Worm (Caenorhabditis elegans) whole organism, L3 larva: ENCODE data around the gene C18D11.7.

Experiments used
- ZK546.5 ChIP-seq: sonication (generic microtip); optimal IDR thresholded peaks from 2 replicates; lab custom pipeline; 2017; ENCODE audit warnings: missing biosample characterization, missing genetic modification characterization
- aly-2 ChIP-seq: fragments of 150-350 bp; optimal IDR thresholded peaks from 2 replicates; lab custom pipeline; 2014; ENCODE audit warnings: missing biosample characterization, missing genetic modification characterization
- ama-1 ChIP-seq: fragments of 150-350 bp; optimal IDR thresholded peaks from 2 replicates; lab custom pipeline; 2018
- ceh-28 ChIP-seq: fragments of 150-350 bp; optimal IDR thresholded peaks from 2 replicates; lab custom pipeline; 2014; ENCODE audit warnings: missing biosample characterization, missing genetic modification reagents, missing genetic modification characterization
- ceh-82 ChIP-seq: fragments of 150-350 bp; optimal IDR thresholded peaks from 2 replicates; lab custom pipeline; 2014; ENCODE audit warnings: missing biosample characterization, missing genetic modification characterization
- ceh-9 ChIP-seq: sonication (generic microtip); optimal IDR thresholded peaks from 2 replicates; lab custom pipeline; 2018; ENCODE audit warnings: missing biosample characterization, missing genetic modification characterization
- egl-27 ChIP-seq: sonication (generic microtip); optimal IDR thresholded peaks from 4 replicates; lab custom pipeline; 2017; ENCODE audit warnings: missing biosample characterization, missing genetic modification reagents, missing genetic modification characterization
- egl-5 ChIP-seq: fragments of 150-350 bp; optimal IDR thresholded peaks from 2 replicates; lab custom pipeline; 2017; ENCODE audit warnings: missing biosample characterization, missing genetic modification reagents, missing genetic modification characterization, inconsistent platforms
- elt-2 ChIP-seq: sonication (generic microtip); optimal IDR thresholded peaks from 2 replicates; lab custom pipeline; 2016; ENCODE audit warnings: missing genetic modification reagents, mild to moderate bottlenecking, missing genetic modification characterization, missing compliant biosample characterization
- elt-3 ChIP-seq, 3 experiments: fragments of 150-350 bp in 1 of 3; sonication (generic microtip) in 2 of 3; optimal IDR thresholded peaks; 2 replicates in 2 of 3; 4 replicates in 1 of 3; lab custom pipeline; 2014 to 2017; ENCODE audit warnings: missing biosample characterization in 3 of 3, missing genetic modification characterization in 3 of 3
- eor-1 ChIP-seq, 2 experiments: fragments of 150-350 bp; optimal IDR thresholded peaks; 2 replicates each; lab custom pipeline; 2014 to 2018; ENCODE audit warnings: missing biosample characterization in 2 of 2, missing genetic modification characterization in 2 of 2
- fkh-10 ChIP-seq: sonication (generic microtip); optimal IDR thresholded peaks from 2 replicates; lab custom pipeline; 2017; ENCODE audit warnings: missing biosample characterization, missing genetic modification reagents, missing genetic modification characterization
- fkh-2 ChIP-seq: fragments of 150-350 bp; optimal IDR thresholded peaks from 2 replicates; lab custom pipeline; 2014; ENCODE audit warnings: missing biosample characterization, missing genetic modification reagents, missing genetic modification characterization
- hmg-11 ChIP-seq: sonication (generic microtip); optimal IDR thresholded peaks from 2 replicates; lab custom pipeline; 2016; ENCODE audit warnings: missing genetic modification characterization, missing compliant biosample characterization
- lin-15B ChIP-seq: fragments of 150-350 bp; optimal IDR thresholded peaks from 2 replicates; lab custom pipeline; 2014; ENCODE audit warnings: missing biosample characterization, missing genetic modification characterization
- lin-39 ChIP-seq: fragments of 150-350 bp; optimal IDR thresholded peaks from 2 replicates; lab custom pipeline; 2018; ENCODE audit warnings: missing biosample characterization, missing genetic modification reagents, missing genetic modification characterization
- lsy-12 ChIP-seq: sonication (generic microtip); optimal IDR thresholded peaks from 2 replicates; lab custom pipeline; 2016; ENCODE audit warnings: mild to moderate bottlenecking, missing genetic modification characterization, missing compliant biosample characterization
- mdl-1 ChIP-seq: fragments of 150-350 bp; optimal IDR thresholded peaks from 2 replicates; lab custom pipeline; 2014; ENCODE audit warnings: missing biosample characterization, missing genetic modification characterization
- mml-1 ChIP-seq: fragments of 150-350 bp; sonication (generic microtip); optimal IDR thresholded peaks from 3 replicates; lab custom pipeline; 2014; ENCODE audit warnings: missing biosample characterization, missing genetic modification characterization
- nfya-1 ChIP-seq: sonication (generic microtip); optimal IDR thresholded peaks from 2 replicates; lab custom pipeline; 2017; ENCODE audit warnings: missing genetic modification characterization, mild to moderate bottlenecking, missing compliant biosample characterization, antibody characterized with exemption, moderate library complexity; ENCODE audit not compliant: insufficient read depth
- nhr-12 ChIP-seq: fragments of 150-350 bp; optimal IDR thresholded peaks from 2 replicates; lab custom pipeline; 2014; ENCODE audit warnings: missing biosample characterization, missing genetic modification characterization
- nhr-28 ChIP-seq: fragments of 150-350 bp; optimal IDR thresholded peaks from 2 replicates; lab custom pipeline; 2014; ENCODE audit warnings: missing biosample characterization, missing genetic modification characterization
- nhr-67 ChIP-seq: fragments of 150-350 bp; optimal IDR thresholded peaks from 2 replicates; lab custom pipeline; 2014; ENCODE audit warnings: missing biosample characterization, missing genetic modification characterization
- nhr-76 ChIP-seq: fragments of 150-350 bp; sonication (generic microtip); optimal IDR thresholded peaks from 5 replicates; lab custom pipeline; 2014; ENCODE audit warnings: missing biosample characterization, missing genetic modification characterization
- nhr-77 ChIP-seq: fragments of 150-350 bp; optimal IDR thresholded peaks from 2 replicates; lab custom pipeline; 2014; ENCODE audit warnings: missing biosample characterization, missing genetic modification characterization
- pha-4 ChIP-seq: fragments of 150-350 bp; optimal IDR thresholded peaks from 2 replicates; lab custom pipeline; 2014; ENCODE audit warnings: missing biosample characterization, missing genetic modification reagents, missing genetic modification characterization
- pqm-1 ChIP-seq: fragments of 150-350 bp; optimal IDR thresholded peaks from 2 replicates; lab custom pipeline; 2017; ENCODE audit warnings: missing biosample characterization, missing genetic modification characterization, inconsistent platforms
- sea-2 ChIP-seq: fragments of 150-350 bp; sonication (generic microtip); optimal IDR thresholded peaks from 4 replicates; lab custom pipeline; 2014; ENCODE audit warnings: missing biosample characterization, missing genetic modification reagents, missing genetic modification characterization
- skn-1 ChIP-seq: fragments of 150-350 bp; optimal IDR thresholded peaks from 2 replicates; lab custom pipeline; 2014; ENCODE audit warnings: missing biosample characterization, missing genetic modification characterization
- snpc-4 ChIP-seq: fragments of 150-350 bp; optimal IDR thresholded peaks from 2 replicates; lab custom pipeline; 2014; ENCODE audit warnings: missing biosample characterization, missing genetic modification characterization
- tbx-2 ChIP-seq: sonication (generic microtip); optimal IDR thresholded peaks from 2 replicates; lab custom pipeline; 2016; ENCODE audit warnings: mild to moderate bottlenecking, missing genetic modification characterization, missing compliant biosample characterization
- zag-1 ChIP-seq: fragments of 150-350 bp; optimal IDR thresholded peaks from 2 replicates; lab custom pipeline; 2014; ENCODE audit warnings: missing biosample characterization, missing genetic modification characterization

C18D11.7 gene

DNA sequence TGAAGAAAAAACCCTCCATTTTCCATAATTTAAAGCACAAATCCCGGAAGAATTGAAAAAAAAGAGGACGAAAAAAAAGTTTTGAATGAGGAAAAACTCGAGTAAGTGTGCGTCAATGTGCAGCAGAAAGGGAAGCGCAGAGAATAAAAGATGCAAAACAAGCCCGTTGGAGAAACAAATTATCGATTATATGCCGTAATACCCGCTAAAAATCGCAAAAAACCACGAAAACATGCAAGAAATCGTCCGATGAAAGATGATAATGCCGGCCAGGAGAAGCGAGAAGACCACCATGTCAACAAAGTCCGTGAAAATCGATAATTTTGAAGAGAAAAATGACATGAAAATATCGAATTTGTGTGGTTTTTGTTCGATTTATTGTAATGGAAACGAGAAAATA lies 40.4 kb upstream of the C18D11.7 start:
- TF ChIP-seq ceh-28 (tag; lab: Kevin White, UChicago) = peak; percentile 61
- TF ChIP-seq nfya-1 (tag; lab: Kevin White, UChicago) = peak; percentile 45
- TF ChIP-seq fkh-10 (GFP tag; lab: Kevin White, UChicago) = no peak
- TF ChIP-seq, all 47 proteins: peak for 2

DNA sequence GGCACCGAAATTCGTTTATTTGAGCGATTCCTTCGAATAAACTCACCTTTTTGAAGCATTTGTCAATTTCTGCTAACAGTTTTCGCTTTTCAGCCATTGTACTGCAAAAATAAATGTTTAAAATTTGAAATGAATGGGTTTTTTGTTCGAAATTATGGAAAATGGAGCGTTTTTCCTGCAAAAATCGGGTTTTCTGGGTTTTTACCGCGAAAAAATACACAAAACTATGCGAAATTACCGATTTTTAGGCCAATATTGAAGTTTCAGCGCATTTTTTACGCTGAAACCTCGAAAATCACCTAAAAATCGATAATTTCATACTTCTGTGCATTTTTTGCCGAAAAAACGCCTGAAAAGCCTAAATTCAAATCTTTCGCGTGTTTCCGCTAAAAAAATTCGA lies 39.8 kb upstream of the C18D11.7 start, which contains the start of gene ntl-3:
TSS of gene ntl-3 (minus strand) at position 101 of the 400 bp plus-strand sequence.
- TF ChIP-seq pqm-1 (tag; lab: Kevin White, UChicago) (no peak), lin-15B (tag; lab: Kevin White, UChicago) (no peak), elt-3 (tag; optimal IDR thresholded peaks at IDR 0.05; lab: Kevin White, UChicago) (no peak), eor-1 (tag; optimal IDR thresholded peaks at IDR 0.05; lab: Kevin White, UChicago) (no peak), nhr-28 (tag; lab: Kevin White, UChicago) (no peak), fkh-2 (tag; lab: Kevin White, UChicago) (no peak), mml-1 (tag; lab: Kevin White, UChicago) (no peak), ceh-28 (tag; lab: Kevin White, UChicago) (no peak)
- TF ChIP-seq, all 47 proteins: peak for 0

DNA sequence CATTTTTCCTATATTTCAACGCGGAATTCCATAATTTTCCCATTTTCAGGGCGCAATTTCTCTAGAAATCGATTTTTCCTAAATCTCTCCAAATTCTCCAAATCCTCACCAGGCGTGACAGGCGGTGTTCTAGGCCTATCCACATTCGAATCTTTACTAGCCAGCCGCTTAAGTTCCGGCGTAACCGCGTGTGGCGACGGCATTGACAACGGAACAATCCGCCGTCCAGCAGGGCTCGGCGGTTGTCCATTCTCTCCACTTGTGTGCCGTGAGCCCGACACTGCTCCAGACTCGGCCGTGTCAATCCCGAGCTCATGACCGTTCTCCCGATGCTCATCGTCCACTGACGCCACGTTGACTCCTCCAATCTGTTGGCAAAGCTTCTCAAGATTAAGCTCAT lies 36.4 kb upstream of the C18D11.7 start:
- TF ChIP-seq nfya-1 (tag; lab: Kevin White, UChicago) = no peak
- no peak for TF ChIP-seq nhr-67
- TF ChIP-seq skn-1 (tag; lab: Kevin White, UChicago) = no peak
- TF ChIP-seq mml-1 (tag; lab: Kevin White, UChicago) = no peak
- TF ChIP-seq ZK546.5 (tag; lab: Kevin White, UChicago) = no peak
- no peak for TF ChIP-seq tbx-2
- no peak for TF ChIP-seq hmg-11 (tag; lab: Kevin White, UChicago)
- no peak for TF ChIP-seq ceh-9
- TF ChIP-seq aly-2 = no peak
- no peak for TF ChIP-seq nhr-28 (tag; lab: Kevin White, UChicago)
- no peak for TF ChIP-seq eor-1 (tag; optimal IDR thresholded peaks at IDR 0.05; lab: Kevin White, UChicago)
- TF ChIP-seq nhr-76 = no peak

DNA sequence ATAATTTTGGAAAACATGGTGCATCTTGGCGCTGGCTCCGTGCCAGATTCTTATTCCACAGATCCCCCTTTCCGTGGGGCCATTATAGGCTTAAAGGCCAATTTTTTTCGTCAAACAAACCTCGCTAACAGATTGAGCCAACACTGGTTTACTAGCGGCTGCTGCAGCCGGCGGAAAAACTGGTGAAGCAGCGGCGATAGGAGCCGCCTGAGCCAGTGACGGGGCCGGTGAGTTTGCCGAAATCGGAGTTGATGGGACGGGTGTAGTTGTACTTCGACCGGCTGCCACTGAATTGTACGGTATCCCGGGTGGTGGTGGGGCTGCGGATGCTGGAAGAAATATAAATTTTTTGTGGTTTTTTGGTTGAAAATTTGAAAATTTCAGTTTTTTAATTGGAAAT lies 35.1 kb upstream of the C18D11.7 start:
- TF ChIP-seq lsy-12 (tag; lab: Kevin White, UChicago) = no peak
- TF ChIP-seq ceh-82 (tag; lab: Kevin White, UChicago) = no peak
- TF ChIP-seq snpc-4 (tag; lab: Kevin White, UChicago) = no peak
- TF ChIP-seq nhr-76 = no peak
- TF ChIP-seq egl-5 (tag; lab: Kevin White, UChicago) = no peak
- TF ChIP-seq zag-1 (tag; lab: Kevin White, UChicago) = no peak

DNA sequence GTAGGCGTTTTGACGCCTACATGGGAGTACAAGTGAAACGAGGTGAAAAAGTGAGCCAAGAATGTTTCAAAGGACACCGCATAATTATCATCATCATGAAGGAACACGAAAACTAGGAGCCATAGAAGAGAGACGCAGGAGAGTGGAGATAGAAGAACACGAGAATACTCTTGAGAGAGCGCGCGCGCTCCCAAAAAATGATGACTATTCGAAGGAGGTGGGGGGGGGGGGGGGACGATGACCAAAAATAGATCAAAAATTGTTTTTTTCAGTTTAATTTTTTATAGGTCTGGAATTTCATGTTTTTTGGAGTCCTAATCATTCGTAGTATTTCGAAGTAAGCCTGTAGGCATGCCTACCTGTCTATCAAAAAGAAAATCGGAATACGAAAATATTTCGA lies 30.1 kb upstream of the C18D11.7 start:
- peak; percentile 8 for TF ChIP-seq hmg-11 (tag; lab: Kevin White, UChicago)
- TF ChIP-seq nfya-1 (tag; lab: Kevin White, UChicago) = peak; percentile 21
- no peak for TF ChIP-seq sea-2 (GFP tag; lab: Kevin White, UChicago)
- peak; percentile 92 for TF ChIP-seq skn-1 (tag; lab: Kevin White, UChicago)
- TF ChIP-seq, all 47 proteins: peak for 3

DNA sequence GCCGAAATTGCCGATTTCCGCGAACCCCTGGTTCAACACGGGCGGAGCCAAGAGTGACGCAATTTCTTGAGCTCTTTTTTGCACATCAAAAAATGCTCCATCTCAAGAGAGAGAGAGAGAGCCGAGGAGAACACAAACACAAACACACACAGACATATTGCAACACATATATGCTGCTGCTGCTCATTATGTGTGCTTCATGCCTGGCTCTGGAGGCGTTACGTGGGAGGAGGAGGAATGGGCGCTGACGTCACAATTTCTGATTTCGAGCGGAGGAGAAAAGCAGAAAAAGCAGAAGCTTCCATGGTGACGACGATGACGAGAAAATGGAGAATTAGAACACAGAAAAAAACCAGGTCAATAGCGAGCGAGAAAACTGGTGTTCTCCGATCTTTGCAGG lies 29.5 kb upstream of the C18D11.7 start:
- peak; percentile 7 for TF ChIP-seq pha-4 (tag; lab: Kevin White, UChicago)
- TF ChIP-seq mml-1 (tag; lab: Kevin White, UChicago) = no peak
- no peak for TF ChIP-seq ZK546.5 (tag; lab: Kevin White, UChicago)
- TF ChIP-seq egl-5 (tag; lab: Kevin White, UChicago) = peak; percentile 13
- TF ChIP-seq egl-27 = no peak
- TF ChIP-seq ceh-28 (tag; lab: Kevin White, UChicago) = no peak
- TF ChIP-seq aly-2 = no peak
- peak; percentile 51 for TF ChIP-seq nfya-1 (tag; lab: Kevin White, UChicago)

DNA sequence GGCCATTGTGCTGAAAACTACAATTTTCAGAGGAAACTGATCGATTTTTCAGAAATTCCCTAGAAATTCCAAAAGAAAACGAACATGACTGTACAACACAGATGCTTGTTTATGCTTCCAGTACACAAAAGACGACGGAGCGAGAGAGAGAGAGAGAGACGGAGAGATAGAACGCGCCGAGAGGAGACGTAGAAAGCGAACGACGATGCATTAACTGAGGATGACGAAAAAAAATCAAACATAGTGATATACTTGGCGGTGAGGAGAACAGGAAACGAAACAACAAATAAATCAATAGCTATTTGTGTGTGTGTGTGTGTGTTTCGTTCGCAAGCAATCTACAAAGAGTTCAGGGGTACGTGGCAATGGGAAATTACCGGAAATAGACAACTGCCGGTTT lies 28.2 kb upstream of the C18D11.7 start:
- peak; percentile 42 for TF ChIP-seq elt-2 (tag; lab: Kevin White, UChicago)
- peak; percentile 15 for TF ChIP-seq lin-39 (tag; lab: Kevin White, UChicago)
- no peak for TF ChIP-seq mdl-1
- TF ChIP-seq egl-5 (tag; lab: Kevin White, UChicago) = peak; percentile 50
- TF ChIP-seq nhr-77 (tag; lab: Kevin White, UChicago) = no peak
- TF ChIP-seq pqm-1 (tag; lab: Kevin White, UChicago) = peak; percentile 61
- TF ChIP-seq skn-1 (tag; lab: Kevin White, UChicago) = peak; percentile 75
- peak; percentile 37 for TF ChIP-seq ceh-28 (tag; lab: Kevin White, UChicago)
- TF ChIP-seq nhr-76 = no peak
- peak; percentile 17 for TF ChIP-seq snpc-4 (tag; lab: Kevin White, UChicago)
- no peak for TF ChIP-seq nhr-12 (tag; lab: Kevin White, UChicago)
- TF ChIP-seq ama-1 (lab: Kevin White, UChicago) = peak; percentile 20
- no peak for TF ChIP-seq aly-2
- peak; percentile 96 for TF ChIP-seq pha-4 (tag; lab: Kevin White, UChicago)
- TF ChIP-seq hmg-11 (tag; lab: Kevin White, UChicago) = peak; percentile 18
- peak; percentile 50 for TF ChIP-seq nfya-1 (tag; lab: Kevin White, UChicago)
